Fruit fly (Drosophila melanogaster): Measurements from ENCODE around the gene spel1.

DNA sequence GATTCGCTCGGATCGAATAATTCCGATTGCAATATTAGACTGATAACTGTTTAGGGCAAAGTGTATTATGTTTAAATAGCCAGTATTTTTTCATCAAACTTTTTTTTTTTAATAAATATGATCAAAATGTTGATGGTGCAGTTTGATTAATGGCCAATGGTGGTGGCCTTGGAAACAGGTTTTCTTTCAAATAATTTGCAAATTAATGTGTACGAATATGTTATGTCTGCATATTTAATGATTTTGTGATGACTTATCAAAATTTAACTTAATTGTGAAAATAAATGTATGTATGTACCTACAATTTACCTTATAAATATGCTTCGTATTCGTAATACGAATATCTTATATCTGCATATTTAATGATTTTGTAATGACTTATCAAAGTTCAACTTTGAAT lies 588 bp upstream of the spel1 start:
- TF ChIP-seq Crg-1 (GFP tag; optimal IDR thresholded peaks at IDR 0.05) (no peak), toe (GFP tag; optimal IDR thresholded peaks at IDR 0.05) (no peak), Clk (GFP tag; optimal IDR thresholded peaks at IDR 0.05) (no peak), CG7101 (tag; optimal IDR thresholded peaks at IDR 0.05) (no peak), cic (GFP tag; optimal IDR thresholded peaks at IDR 0.05) (no peak), pad (GFP tag; optimal IDR thresholded peaks at IDR 0.05) (no peak), CG7045 (GFP tag; optimal IDR thresholded peaks at IDR 0.05) (no peak)

Data from whole organism, adult.